Fruit fly (Drosophila melanogaster) whole organism, prepupa: ENCODE results near the gene Ski6.

Experiments used
- Blimp-1 ChIP-seq: fragments of 200-800 bp; sonication (Bioruptor generic); optimal IDR thresholded peaks from 3 replicates; lab custom pipeline; 2017; ENCODE audit warnings: missing biosample characterization, missing genetic modification characterization, mild to moderate bottlenecking, moderate library complexity, missing genetic modification reagents
- CG10631 ChIP-seq: fragments of 200-800 bp; sonication (Bioruptor generic); optimal IDR thresholded peaks from 2 replicates; lab custom pipeline; 2016; ENCODE audit warnings: missing biosample characterization, missing genetic modification characterization
- CG10669 ChIP-seq: fragments of 200-800 bp; sonication (Bioruptor generic); optimal IDR thresholded peaks from 3 replicates; lab custom pipeline; 2018; ENCODE audit warnings: missing biosample characterization, mild to moderate bottlenecking, missing genetic modification characterization, moderate library complexity
- CG11294 ChIP-seq: fragments of 200-800 bp; sonication (Bioruptor generic); IDR thresholded peaks from 2 replicates; pipeline ENCODE4 v1.3.6; 2022; ENCODE audit warnings: missing biosample characterization, missing genetic modification characterization
- CG11902 ChIP-seq: fragments of 200-800 bp; sonication (Bioruptor generic); optimal IDR thresholded peaks from 3 replicates; lab custom pipeline; 2016; ENCODE audit warnings: missing biosample characterization, missing genetic modification characterization
- CG1621 ChIP-seq: fragments of 200-800 bp; sonication (Bioruptor generic); optimal IDR thresholded peaks from 3 replicates; lab custom pipeline; 2018; ENCODE audit warnings: missing biosample characterization, mild to moderate bottlenecking, missing genetic modification characterization
- CG16779 ChIP-seq: fragments of 200-800 bp; sonication (Bioruptor generic); optimal IDR thresholded peaks from 3 replicates; lab custom pipeline; 2017; ENCODE audit warnings: missing biosample characterization, mild to moderate bottlenecking, missing genetic modification characterization
- CG3032 ChIP-seq: fragments of 200-800 bp; optimal IDR thresholded peaks from 2 replicates; lab custom pipeline; 2019; ENCODE audit warnings: missing biosample characterization, mild to moderate bottlenecking, missing genetic modification characterization, moderate library complexity
- CG31627 ChIP-seq: fragments of 200-800 bp; sonication (Bioruptor generic); optimal IDR thresholded peaks from 3 replicates; lab custom pipeline; 2016; ENCODE audit warnings: missing biosample characterization, missing genetic modification characterization
- CG3919 ChIP-seq: fragments of 200-800 bp; sonication (Bioruptor generic); optimal IDR thresholded peaks from 3 replicates; lab custom pipeline; 2016; ENCODE audit warnings: missing biosample characterization, missing genetic modification characterization
- CG6163 ChIP-seq: fragments of 200-800 bp; sonication (Bioruptor generic); IDR thresholded peaks from 3 replicates; pipeline ENCODE4 v1.3.6; 2022; ENCODE audit warnings: missing biosample characterization, missing genetic modification characterization
- CG6276 ChIP-seq: fragments of 200-800 bp; sonication (Bioruptor generic); optimal IDR thresholded peaks from 2 replicates; lab custom pipeline; 2017; ENCODE audit warnings: missing biosample characterization, mild to moderate bottlenecking, missing genetic modification characterization
- CG6792 ChIP-seq: fragments of 200-800 bp; sonication (Bioruptor generic); optimal IDR thresholded peaks from 3 replicates; lab custom pipeline; 2016; ENCODE audit warnings: missing biosample characterization, missing genetic modification characterization
- CG6808 ChIP-seq: fragments of 200-800 bp; sonication (Bioruptor generic); optimal IDR thresholded peaks from 3 replicates; lab custom pipeline; 2017; ENCODE audit warnings: missing biosample characterization, missing genetic modification characterization, mild to moderate bottlenecking, moderate library complexity, missing genetic modification reagents
- CG7368 ChIP-seq: fragments of 200-800 bp; sonication (Bioruptor generic); optimal IDR thresholded peaks from 3 replicates; lab custom pipeline; 2016; ENCODE audit warnings: missing biosample characterization, missing genetic modification characterization
- CG8119 ChIP-seq: fragments of 200-800 bp; sonication (Bioruptor generic); IDR thresholded peaks from 3 replicates; pipeline ENCODE4 v1.3.6; 2022; ENCODE audit warnings: missing biosample characterization, missing genetic modification characterization
- CG8319 ChIP-seq: fragments of 200-800 bp; sonication (Bioruptor generic); optimal IDR thresholded peaks from 3 replicates; lab custom pipeline; 2016; ENCODE audit warnings: missing biosample characterization, missing genetic modification characterization
- CG8632 ChIP-seq: fragments of 200-800 bp; sonication (Bioruptor generic); optimal IDR thresholded peaks from 3 replicates; lab custom pipeline; 2016; ENCODE audit warnings: missing biosample characterization, missing genetic modification characterization
- CG9139 ChIP-seq: fragments of 200-800 bp; sonication (Bioruptor generic); optimal IDR thresholded peaks from 3 replicates; lab custom pipeline; 2017; ENCODE audit warnings: missing biosample characterization, mild to moderate bottlenecking, missing genetic modification characterization
- Eip78C ChIP-seq: fragments of 200-800 bp; sonication (Bioruptor generic); peaks from one replicate; lab custom pipeline; 2016; ENCODE audit warnings: missing biosample characterization, missing genetic modification characterization
- Eip93F ChIP-seq: fragments of 200-800 bp; sonication (Bioruptor generic); optimal IDR thresholded peaks from 2 replicates; lab custom pipeline; 2016; ENCODE audit warnings: missing biosample characterization, mild to moderate bottlenecking, missing genetic modification characterization
- Ets21C ChIP-seq: fragments of 200-800 bp; sonication (Bioruptor generic); optimal IDR thresholded peaks from 3 replicates; lab custom pipeline; 2016; ENCODE audit warnings: missing biosample characterization, missing genetic modification characterization
- Ets96B ChIP-seq: fragments of 200-800 bp; optimal IDR thresholded peaks from 2 replicates; lab custom pipeline; 2019; ENCODE audit warnings: missing biosample characterization, mild to moderate bottlenecking, missing genetic modification characterization, moderate library complexity
- Hr38 ChIP-seq: sonication (Bioruptor generic); optimal IDR thresholded peaks from 2 replicates; lab custom pipeline; 2016; ENCODE audit warnings: missing biosample characterization, missing genetic modification characterization
- Hr39 ChIP-seq: fragments of 200-800 bp; sonication (Bioruptor generic); optimal IDR thresholded peaks from 2 replicates; lab custom pipeline; 2016; ENCODE audit warnings: missing biosample characterization, missing genetic modification characterization
- Hr4 ChIP-seq: fragments of 200-800 bp; sonication (Bioruptor generic); optimal IDR thresholded peaks from 3 replicates; lab custom pipeline; 2016; ENCODE audit warnings: missing biosample characterization, missing genetic modification characterization
- OdsH ChIP-seq: fragments of 200-800 bp; sonication (Bioruptor generic); optimal IDR thresholded peaks from 3 replicates; lab custom pipeline; 2016; ENCODE audit warnings: missing biosample characterization, missing genetic modification characterization
- Smox ChIP-seq: fragments of 200-800 bp; sonication (Bioruptor generic); optimal IDR thresholded peaks from 3 replicates; lab custom pipeline; 2016; ENCODE audit warnings: missing biosample characterization, missing genetic modification characterization
- Sox14 ChIP-seq: fragments of 200-800 bp; sonication (Bioruptor generic); optimal IDR thresholded peaks from 3 replicates; lab custom pipeline; 2016; ENCODE audit warnings: missing biosample characterization, missing genetic modification characterization
- achi ChIP-seq: fragments of 200-800 bp; sonication (Bioruptor generic); optimal IDR thresholded peaks from 3 replicates; lab custom pipeline; 2016; ENCODE audit warnings: missing biosample characterization, missing genetic modification characterization
- acj6 ChIP-seq: fragments of 200-800 bp; sonication (Bioruptor generic); optimal IDR thresholded peaks from 3 replicates; lab custom pipeline; 2016; ENCODE audit warnings: missing biosample characterization, missing genetic modification characterization
- cyc ChIP-seq: fragments of 200-800 bp; sonication (Bioruptor generic); optimal IDR thresholded peaks from 3 replicates; lab custom pipeline; 2016; ENCODE audit warnings: missing biosample characterization, missing genetic modification characterization
- dac ChIP-seq: fragments of 200-800 bp; sonication (Bioruptor generic); optimal IDR thresholded peaks from 2 replicates; lab custom pipeline; 2017; ENCODE audit warnings: missing biosample characterization, mild to moderate bottlenecking, missing genetic modification characterization
- dsx ChIP-seq: fragments of 200-800 bp; optimal IDR thresholded peaks from 3 replicates; lab custom pipeline; 2019; ENCODE audit warnings: missing biosample characterization, mild to moderate bottlenecking, missing genetic modification characterization, moderate library complexity; ENCODE audit not compliant: poor library complexity, severe bottlenecking
- eg ChIP-seq: fragments of 200-800 bp; sonication (Bioruptor generic); IDR thresholded peaks from 3 replicates; pipeline ENCODE4 v1.3.6; 2022; ENCODE audit warnings: missing biosample characterization, missing genetic modification characterization
- esn ChIP-seq: fragments of 200-800 bp; sonication (Bioruptor generic); optimal IDR thresholded peaks from 2 replicates; lab custom pipeline; 2016; ENCODE audit warnings: missing biosample characterization, mild to moderate bottlenecking, missing genetic modification characterization, moderate library complexity
- fd59A ChIP-seq: fragments of 200-800 bp; sonication (Bioruptor generic); optimal IDR thresholded peaks from 2 replicates; lab custom pipeline; 2017; ENCODE audit warnings: missing biosample characterization, mild to moderate bottlenecking, missing genetic modification characterization, missing genetic modification reagents
- fd85E ChIP-seq: fragments of 200-800 bp; sonication (Bioruptor generic); optimal IDR thresholded peaks from 3 replicates; lab custom pipeline; 2016; ENCODE audit warnings: missing biosample characterization, missing genetic modification characterization
- fkh ChIP-seq: fragments of 200-800 bp; sonication (Bioruptor generic); optimal IDR thresholded peaks from 3 replicates; lab custom pipeline; 2017; ENCODE audit warnings: missing biosample characterization, mild to moderate bottlenecking, missing genetic modification characterization, moderate library complexity
- net ChIP-seq: fragments of 200-800 bp; sonication (Bioruptor generic); optimal IDR thresholded peaks from 3 replicates; lab custom pipeline; 2016; ENCODE audit warnings: missing biosample characterization, missing genetic modification characterization
- pdm3 ChIP-seq: fragments of 200-800 bp; sonication (Bioruptor generic); optimal IDR thresholded peaks from 3 replicates; lab custom pipeline; 2016; ENCODE audit warnings: missing biosample characterization, missing genetic modification characterization
- spab ChIP-seq: fragments of 200-800 bp; sonication (Bioruptor generic); optimal IDR thresholded peaks from 2 replicates; lab custom pipeline; 2017; ENCODE audit warnings: missing biosample characterization, mild to moderate bottlenecking, missing genetic modification characterization, missing genetic modification reagents
- ss ChIP-seq, 2 experiments: fragments of 200-800 bp; sonication (Bioruptor generic); optimal IDR thresholded peaks; 2 replicates in 1 of 2; 3 replicates in 1 of 2; lab custom pipeline; 2017 to 2018; ENCODE audit warnings: mild to moderate bottlenecking in 2 of 2, missing biosample characterization in 2 of 2, missing genetic modification characterization in 2 of 2, moderate library complexity in 1 of 2
- svp ChIP-seq: fragments of 200-800 bp; sonication (Bioruptor generic); peaks from one replicate; lab custom pipeline; 2016; ENCODE audit warnings: missing biosample characterization, missing genetic modification characterization
- topi ChIP-seq: fragments of 200-800 bp; sonication (Bioruptor generic); optimal IDR thresholded peaks from 3 replicates; lab custom pipeline; 2016; ENCODE audit warnings: missing biosample characterization, missing genetic modification characterization
- vri ChIP-seq: fragments of 200-800 bp; sonication (Bioruptor generic); optimal IDR thresholded peaks from 3 replicates; lab custom pipeline; 2016; ENCODE audit warnings: missing biosample characterization, mild to moderate bottlenecking, missing genetic modification characterization

Gene Ski6

dm6 chr2L:13225225-13225840, 3.1 kb upstream of the Ski6 start, which contains the start of gene CG15480:
TSS of gene CG15480 (minus strand) at chr2L:13225275.
- TF ChIP-seq Ets96B (tag; lab: Kevin White, UChicago) (no peak), CG9139 (GFP tag; lab: Kevin White, UChicago) (no peak), svp (GFP tag; lab: Kevin White, UChicago) (no peak), CG16779 (no peak), OdsH (no peak), Hr38 (GFP tag; lab: Kevin White, UChicago) (no peak), CG8632 (GFP tag; lab: Kevin White, UChicago) (no peak), CG8119 (GFP tag; lab: Robert Waterston, UW) (no peak), CG6792 (no peak), CG3919 (no peak), achi (GFP tag; lab: Kevin White, UChicago) (no peak), vri (no peak), CG6276 (no peak), fkh (GFP tag; lab: Kevin White, UChicago) (no peak), CG10631 (GFP tag; lab: Kevin White, UChicago) (no peak), fd59A (GFP tag; lab: Kevin White, UChicago) (no peak), esn (GFP tag; lab: Kevin White, UChicago) (no peak), CG11294 (GFP tag; lab: Robert Waterston, UW) (no peak), dsx (GFP tag; lab: Kevin White, UChicago) (no peak), Ets21C (GFP tag; lab: Kevin White, UChicago) (no peak)

dm6 chr2L:13219281-13220092, 2.7 kb downstream of the Ski6 start, which contains the start of the genes CG9426 and mRF1:
TSS of gene CG9426 (minus strand) at chr2L:13219923.
TSS of gene mRF1 (plus strand) at chr2L:13219979.
- TF ChIP-seq Smox (GFP tag; lab: Kevin White, UChicago) (no peak), CG10631 (GFP tag; lab: Kevin White, UChicago) (no peak), CG3032 (peak; percentile 21), CG8119 (GFP tag; lab: Robert Waterston, UW) (no peak), Ets96B (tag; lab: Kevin White, UChicago) (no peak), acj6 (GFP tag; lab: Kevin White, UChicago) (no peak), Hr38 (GFP tag; lab: Kevin White, UChicago) (no peak), achi (GFP tag; lab: Kevin White, UChicago) (no peak), CG6808 (GFP tag; lab: Kevin White, UChicago) (no peak), Eip78C (peak; percentile 36), CG6792 (no peak), ss (GFP tag; optimal IDR thresholded peaks at IDR 0.05; lab: Kevin White, UChicago) (no peak), net (GFP tag; lab: Kevin White, UChicago) (no peak), Sox14 (GFP tag; lab: Kevin White, UChicago) (peak; percentile 65), topi (GFP tag; lab: Kevin White, UChicago) (peak; percentile 46), Hr39 (GFP tag; lab: Kevin White, UChicago) (no peak), svp (GFP tag; lab: Kevin White, UChicago) (peak; percentile 80), CG3919 (no peak), CG6163 (GFP tag; lab: Robert Waterston, UW) (no peak), CG8319 (GFP tag; lab: Kevin White, UChicago) (no peak), CG11902 (GFP tag; lab: Kevin White, UChicago) (no peak), Hr4 (GFP tag; lab: Kevin White, UChicago) (no peak), esn (GFP tag; lab: Kevin White, UChicago) (peak; percentile 47), dac (GFP tag; lab: Kevin White, UChicago) (no peak), CG31627 (GFP tag; lab: Kevin White, UChicago) (peak; percentile 13), Eip93F (GFP tag; lab: Kevin White, UChicago) (no peak), eg (no peak), fkh (GFP tag; lab: Kevin White, UChicago) (peak; percentile 85), CG1621 (tag; lab: Kevin White, UChicago) (no peak), CG7368 (GFP tag; lab: Kevin White, UChicago) (no peak), dsx (GFP tag; lab: Kevin White, UChicago) (no peak), CG16779 (no peak), cyc (GFP tag; lab: Kevin White, UChicago) (no peak), pdm3 (GFP tag; lab: Kevin White, UChicago) (no peak), CG9139 (GFP tag; lab: Kevin White, UChicago) (no peak), spab (GFP tag; lab: Kevin White, UChicago) (no peak), fd85E (no peak), CG10669 (no peak), Blimp-1 (GFP tag; lab: Kevin White, UChicago) (no peak)
